Worm (Caenorhabditis elegans): Measurements from ENCODE around the gene clec-5.

ce11 chrIII:4900260-4900659 lies 16.9 kb upstream of the clec-5 start, which contains the start of gene tag-340:
- TF ChIP-seq tbx-9 (tag; optimal IDR thresholded peaks at IDR 0.05; ENCODE audit: borderline replicate concordance), result no peak
- TF ChIP-seq him-1 (tag; optimal IDR thresholded peaks at IDR 0.05), result no peak
- TF ChIP-seq lin-40 (tag; optimal IDR thresholded peaks at IDR 0.05), result no peak
- TF ChIP-seq K12H6.12 (tag; optimal IDR thresholded peaks at IDR 0.05), result no peak
- no peak for TF ChIP-seq nhr-90 (tag; optimal IDR thresholded peaks at IDR 0.05)
- no peak for TF ChIP-seq Y67H2A.10 (GFP tag; conservative IDR thresholded peaks at IDR 0.05)
